Worm (Caenorhabditis elegans) whole organism, midembryonic: Measurements from ENCODE around the gene plc-3.

Source experiments
- T22C8.4 ChIP-seq: fragments of 200-800 bp; sonication (Bioruptor generic); IDR thresholded peaks from 2 replicates; pipeline ENCODE4 v1.3.6; 2022; ENCODE audit warnings: missing genetic modification characterization, missing compliant biosample characterization
- cog-1 ChIP-seq: sonication (generic microtip); optimal IDR thresholded peaks from 2 replicates; lab custom pipeline; 2016; ENCODE audit warnings: missing genetic modification characterization, missing compliant biosample characterization
- flt-1 ChIP-seq: fragments of 200-800 bp; sonication (Bioruptor generic); IDR thresholded peaks from 2 replicates; pipeline ENCODE4 v1.3.6; 2022; ENCODE audit warnings: missing genetic modification characterization, missing compliant biosample characterization
- klf-2 ChIP-seq: fragments of 200-800 bp; sonication (Bioruptor generic); conservative IDR thresholded peaks from 2 replicates; pipeline ENCODE4 v1.3.6; 2022; ENCODE audit warnings: missing genetic modification reagents, missing genetic modification characterization, missing compliant biosample characterization
- med-1 ChIP-seq: sonication (generic microtip); optimal IDR thresholded peaks from 2 replicates; lab custom pipeline; 2017; ENCODE audit warnings: missing genetic modification characterization, mild to moderate bottlenecking, missing compliant biosample characterization, antibody characterized with exemption, missing genetic modification reagents; ENCODE audit not compliant: insufficient read depth
- ref-1 ChIP-seq: fragments of 200-800 bp; sonication (Bioruptor generic); conservative IDR thresholded peaks from 2 replicates; pipeline ENCODE4 v1.3.6; 2022; ENCODE audit warnings: missing genetic modification reagents, missing genetic modification characterization, missing compliant biosample characterization
- tab-1 ChIP-seq: fragments of 200-800 bp; sonication (Bioruptor generic); IDR thresholded peaks from 2 replicates; pipeline ENCODE4 v1.3.6; 2022; ENCODE audit warnings: missing genetic modification characterization, missing compliant biosample characterization
- ztf-23 ChIP-seq: fragments of 200-800 bp; sonication (Bioruptor generic); IDR thresholded peaks from 2 replicates; pipeline ENCODE4 v1.3.6; 2022; ENCODE audit warnings: missing genetic modification reagents, missing genetic modification characterization, missing compliant biosample characterization
- ztf-29 ChIP-seq: fragments of 200-800 bp; sonication (Bioruptor generic); IDR thresholded peaks from 2 replicates; pipeline ENCODE4 v1.3.6; 2022; ENCODE audit warnings: missing genetic modification reagents, missing genetic modification characterization, missing compliant biosample characterization

plc-3 gene

DNA sequence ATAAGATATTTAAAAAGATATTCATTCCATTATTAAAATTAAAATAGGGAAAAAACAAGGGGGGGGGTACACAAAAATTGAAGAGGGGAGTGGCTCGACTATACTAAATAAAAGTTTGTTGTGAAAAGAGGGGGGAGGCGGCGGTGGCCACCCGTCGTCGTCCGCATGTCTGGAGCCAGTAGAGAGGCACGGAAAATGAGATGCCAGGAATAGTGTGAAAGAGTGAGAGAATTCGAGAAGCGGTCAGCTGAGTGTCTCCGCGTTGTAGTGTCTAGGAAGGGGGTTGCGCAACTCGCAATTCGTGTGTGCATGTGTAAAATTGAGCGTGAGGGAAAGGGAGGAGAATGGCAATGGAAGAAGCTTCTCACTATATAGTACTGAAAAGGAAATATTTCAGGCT is 20.4 kb upstream of the plc-3 start:
- 0 out of 2 replicates have a peak, but pooled peaks have one; percentile 26 for TF ChIP-seq klf-2 (GFP tag; lab: Robert Waterston, UW)
- TF ChIP-seq ztf-23 (GFP tag; lab: Robert Waterston, UW) = no peak
- TF ChIP-seq tab-1 (GFP tag; lab: Robert Waterston, UW) = no peak
- peak; percentile 54 for TF ChIP-seq cog-1 (tag; lab: Kevin White, UChicago)

- TF ChIP-seq klf-2 (GFP tag; lab: Robert Waterston, UW) = no peak
- TF ChIP-seq cog-1 (tag; lab: Kevin White, UChicago) = no peak
- no peak for TF ChIP-seq T22C8.4 (GFP tag; lab: Robert Waterston, UW)
- TF ChIP-seq tab-1 (GFP tag; lab: Robert Waterston, UW) = no peak
- no peak for TF ChIP-seq flt-1
- no peak for TF ChIP-seq ztf-23 (GFP tag; lab: Robert Waterston, UW)
These were observed 19.6 kb upstream of the plc-3 start for ce11 chrII:10203067-10203466.

DNA sequence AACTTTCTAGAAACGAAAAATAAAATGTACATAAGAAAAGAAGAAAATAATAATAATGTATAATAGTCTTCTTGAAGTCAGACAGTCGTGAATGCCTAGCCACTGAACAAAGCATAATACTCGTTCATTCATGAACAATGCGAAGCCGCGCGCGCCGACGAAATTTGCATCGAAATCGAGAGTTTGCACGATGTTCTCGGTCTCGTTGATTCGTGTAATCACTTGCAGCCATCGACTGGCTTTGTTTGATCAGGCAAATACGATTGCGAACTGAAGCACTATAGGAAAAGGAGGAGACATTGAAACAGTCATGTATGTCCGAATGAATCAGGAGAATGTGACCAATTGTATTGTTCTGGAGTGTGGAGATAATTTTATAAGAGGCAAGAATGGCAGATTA is 18.9 kb upstream of the plc-3 start:
- TF ChIP-seq ref-1 (GFP tag; lab: Robert Waterston, UW) = no peak
- no peak for TF ChIP-seq cog-1 (tag; lab: Kevin White, UChicago)
- no peak for TF ChIP-seq med-1
- TF ChIP-seq flt-1 = no peak
- TF ChIP-seq T22C8.4 (GFP tag; lab: Robert Waterston, UW) = no peak
- TF ChIP-seq klf-2 (GFP tag; lab: Robert Waterston, UW) = no peak
- no peak for TF ChIP-seq ztf-29 (GFP tag; lab: Robert Waterston, UW)
- no peak for TF ChIP-seq tab-1 (GFP tag; lab: Robert Waterston, UW)
- TF ChIP-seq ztf-23 (GFP tag; lab: Robert Waterston, UW) = no peak

DNA sequence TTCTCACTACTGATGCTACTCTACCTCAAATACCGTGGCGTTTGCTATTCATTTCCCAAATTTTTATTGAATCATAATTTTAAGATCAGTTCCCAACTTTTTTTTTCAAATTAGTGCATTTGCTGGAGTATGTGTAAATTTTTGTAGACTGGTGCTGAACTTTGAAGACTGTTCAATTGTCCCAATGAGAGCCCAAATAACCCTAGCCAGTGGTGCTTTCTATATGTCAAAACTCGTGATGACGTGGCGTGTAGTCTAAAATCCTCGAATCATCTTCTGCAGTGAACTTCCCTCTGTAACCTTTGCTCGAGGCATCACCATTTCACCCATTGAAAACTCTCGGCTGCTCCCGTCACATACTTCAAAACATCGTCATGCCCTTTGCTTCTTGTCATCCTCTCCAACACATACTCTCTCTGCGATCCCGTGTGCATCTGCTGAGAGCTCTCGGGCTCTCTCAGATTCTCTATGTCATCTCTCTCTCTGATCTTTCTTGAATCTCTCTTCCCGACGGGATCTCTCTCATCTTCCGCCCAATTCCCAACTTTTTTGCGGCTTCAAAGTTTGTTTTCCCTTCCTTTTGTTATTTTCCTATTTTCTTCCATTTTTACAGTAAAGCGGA is 18.1 kb upstream of the plc-3 start:
- TF ChIP-seq klf-2 (GFP tag; lab: Robert Waterston, UW) (no peak), ztf-23 (GFP tag; lab: Robert Waterston, UW) (no peak), tab-1 (GFP tag; lab: Robert Waterston, UW) (no peak), ref-1 (GFP tag; lab: Robert Waterston, UW) (no peak), T22C8.4 (GFP tag; lab: Robert Waterston, UW) (no peak), med-1 (no peak)

ce11 chrII:10206425-10206824 is 16.3 kb upstream of the plc-3 start, which contains the start of gene T01E8.1:
T01E8.1 (plus strand) TSS chrII:10206725.
- TF ChIP-seq tab-1 (GFP tag; lab: Robert Waterston, UW) (no peak), klf-2 (GFP tag; lab: Robert Waterston, UW) (no peak), T22C8.4 (GFP tag; lab: Robert Waterston, UW) (no peak), flt-1 (no peak), cog-1 (tag; lab: Kevin White, UChicago) (no peak)

DNA sequence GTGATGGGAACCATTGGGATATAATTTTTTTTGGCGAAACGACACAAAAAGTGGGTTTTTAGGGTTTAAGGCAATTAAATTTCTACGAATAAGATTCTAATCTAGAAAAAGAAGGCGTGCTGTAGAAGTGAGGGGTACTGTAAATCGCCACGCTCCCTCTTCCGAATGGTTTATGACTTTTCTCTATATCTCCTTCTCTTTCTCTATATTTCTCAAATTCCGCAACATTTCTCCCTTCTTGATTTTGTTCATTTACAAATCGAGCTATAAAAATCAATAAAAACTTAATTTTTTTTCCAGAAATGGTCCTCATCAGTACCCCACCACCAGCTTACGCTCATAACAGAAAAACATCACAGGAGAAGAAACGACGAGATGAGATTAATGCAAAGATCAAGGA is 4.5 kb upstream of the plc-3 start, which contains the start of gene ref-1:
Gene ref-1, plus strand, starts transcription at position 301 of the 400 bp plus-strand sequence.
- TF ChIP-seq cog-1 (tag; lab: Kevin White, UChicago) (no peak), flt-1 (no peak), ztf-29 (GFP tag; lab: Robert Waterston, UW) (no peak), ztf-23 (GFP tag; lab: Robert Waterston, UW) (no peak), tab-1 (GFP tag; lab: Robert Waterston, UW) (no peak), klf-2 (GFP tag; lab: Robert Waterston, UW) (no peak), ref-1 (GFP tag; lab: Robert Waterston, UW) (no peak), med-1 (no peak), T22C8.4 (GFP tag; lab: Robert Waterston, UW) (no peak)

ce11 chrII:10220631-10221030 is 2.0 kb upstream of the plc-3 start:
- no peak for TF ChIP-seq tab-1 (GFP tag; lab: Robert Waterston, UW)
- TF ChIP-seq med-1 = no peak
- TF ChIP-seq T22C8.4 (GFP tag; lab: Robert Waterston, UW) = no peak
- no peak for TF ChIP-seq flt-1
- no peak for TF ChIP-seq cog-1 (tag; lab: Kevin White, UChicago)
- TF ChIP-seq ztf-29 (GFP tag; lab: Robert Waterston, UW) = no peak
- no peak for TF ChIP-seq ztf-23 (GFP tag; lab: Robert Waterston, UW)
- TF ChIP-seq ref-1 (GFP tag; lab: Robert Waterston, UW) = no peak
- no peak for TF ChIP-seq klf-2 (GFP tag; lab: Robert Waterston, UW)

DNA sequence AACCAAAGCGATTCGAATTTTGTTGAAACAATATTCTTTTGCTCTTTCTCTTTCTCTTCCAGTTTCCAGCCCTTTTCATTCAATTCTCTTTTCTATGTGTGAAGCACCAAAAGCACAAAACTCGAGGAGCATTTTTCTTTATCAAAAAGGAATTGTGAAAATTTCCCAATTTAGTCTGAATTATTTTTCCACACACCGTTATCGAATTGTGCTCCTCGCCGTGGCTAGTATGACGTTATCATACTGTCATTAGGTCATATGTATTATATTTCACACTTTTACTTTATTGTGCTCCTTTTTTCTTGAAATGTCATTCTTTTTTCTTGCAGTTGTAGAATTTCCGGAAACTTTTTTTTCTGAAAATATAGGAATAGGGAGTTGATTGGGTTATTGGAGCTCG is 1.1 kb upstream of the plc-3 start:
- TF ChIP-seq ref-1 (GFP tag; lab: Robert Waterston, UW) (no peak), cog-1 (tag; lab: Kevin White, UChicago) (no peak), ztf-23 (GFP tag; lab: Robert Waterston, UW) (no peak), klf-2 (GFP tag; lab: Robert Waterston, UW) (no peak), tab-1 (GFP tag; lab: Robert Waterston, UW) (no peak), flt-1 (no peak), med-1 (no peak), T22C8.4 (GFP tag; lab: Robert Waterston, UW) (no peak), ztf-29 (GFP tag; lab: Robert Waterston, UW) (no peak)

ce11 chrII:10227030-10227429 is 4.4 kb downstream of the plc-3 start, which contains the start of gene srh-135:
srh-135 (minus strand) TSS chrII:10227130.
- TF ChIP-seq tab-1 (GFP tag; lab: Robert Waterston, UW) = no peak
- TF ChIP-seq klf-2 (GFP tag; lab: Robert Waterston, UW) = no peak
- no peak for TF ChIP-seq ztf-29 (GFP tag; lab: Robert Waterston, UW)
- no peak for TF ChIP-seq flt-1
- no peak for TF ChIP-seq cog-1 (tag; lab: Kevin White, UChicago)
- no peak for TF ChIP-seq med-1
- TF ChIP-seq ref-1 (GFP tag; lab: Robert Waterston, UW) = no peak

- TF ChIP-seq flt-1 (no peak), ztf-23 (GFP tag; lab: Robert Waterston, UW) (no peak), klf-2 (GFP tag; lab: Robert Waterston, UW) (no peak), ref-1 (GFP tag; lab: Robert Waterston, UW) (no peak), tab-1 (GFP tag; lab: Robert Waterston, UW) (no peak), ztf-29 (GFP tag; lab: Robert Waterston, UW) (no peak), med-1 (no peak), cog-1 (tag; lab: Kevin White, UChicago) (no peak), T22C8.4 (GFP tag; lab: Robert Waterston, UW) (no peak)
These were observed 8.3 kb downstream of the plc-3 start, which contains the start of gene T01E8.8 for ce11 chrII:10230972-10231371. T01E8.8 (plus strand) TSS chrII:10231272.
